Worm (Caenorhabditis elegans): ENCODE measurements around the gene brp-1.

ce11 chrIII:12033259-12033658, 12.9 kb downstream of the brp-1 start:
- no peak for TF ChIP-seq nhr-28 (tag; optimal IDR thresholded peaks at IDR 0.05)
- no peak for TF ChIP-seq cnd-1 (tag; optimal IDR thresholded peaks at IDR 0.05)
- no peak for TF ChIP-seq pha-4 (tag; optimal IDR thresholded peaks at IDR 0.05)
- no peak for TF ChIP-seq elt-1 (tag; optimal IDR thresholded peaks at IDR 0.05; ENCODE audit: borderline replicate concordance, insufficient read depth)
- no peak for TF ChIP-seq nhr-12 (tag; optimal IDR thresholded peaks at IDR 0.05)
- TF ChIP-seq ces-1 (GFP tag; optimal IDR thresholded peaks at IDR 0.05) = no peak
- TF ChIP-seq snpc-4 (tag; optimal IDR thresholded peaks at IDR 0.05) = no peak
- no peak for TF ChIP-seq mep-1 (tag; optimal IDR thresholded peaks at IDR 0.05)
- TF ChIP-seq elt-3 (tag; optimal IDR thresholded peaks at IDR 0.05) = no peak
- TF ChIP-seq unc-39 (tag; optimal IDR thresholded peaks at IDR 0.05) = no peak
- no peak for TF ChIP-seq lin-13 (tag; optimal IDR thresholded peaks at IDR 0.05)
- TF ChIP-seq nhr-237 (tag; optimal IDR thresholded peaks at IDR 0.05) = no peak
- TF ChIP-seq unc-62 (GFP tag; optimal IDR thresholded peaks at IDR 0.05) = no peak
- TF ChIP-seq sptf-1 (tag; optimal IDR thresholded peaks at IDR 0.05) = no peak
